Fruit fly (Drosophila melanogaster) S2 (cell line): Measurements from ENCODE around the gene Phlpp.

Experiments used
- CG8478 ChIP-seq: fragments of >200 bp; optimal IDR thresholded peaks from 2 replicates; lab custom pipeline; 2018
- CTCF ChIP-seq, 2 experiments: fragments of >200 bp; optimal IDR thresholded peaks; 2 replicates each; lab custom pipeline; 2018

DNA sequence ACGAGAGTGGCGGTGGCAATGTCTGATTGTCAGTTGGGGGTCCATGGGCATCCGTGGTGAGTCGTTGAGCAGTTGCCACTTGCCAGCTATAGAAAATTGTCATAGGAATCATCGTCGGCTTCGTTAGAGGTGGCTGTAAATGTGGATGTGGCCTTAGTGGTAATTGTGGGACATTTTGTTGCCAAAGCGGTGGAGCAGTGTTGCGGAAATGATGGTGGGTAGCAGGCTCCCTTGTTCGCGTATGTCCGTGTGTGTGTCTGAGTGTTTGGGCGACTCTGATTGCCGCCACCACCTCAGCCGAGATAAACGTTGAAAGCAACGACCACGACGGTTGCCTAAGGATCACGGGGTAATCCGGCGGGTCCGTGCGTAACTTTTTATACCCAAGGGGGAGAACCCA, 41.9 kb upstream of the Phlpp start:
- TF ChIP-seq CG8478 (lab: Kevin White, UChicago) (no peak), CTCF (optimal IDR thresholded peaks at IDR 0.05; lab: Kevin White, UChicago) (no peak)
